Worm (Caenorhabditis elegans): ENCODE measurements around the gene wrt-3.

- no peak for TF ChIP-seq unc-62 (GFP tag; optimal IDR thresholded peaks at IDR 0.05)
- TF ChIP-seq mdl-1 (tag; optimal IDR thresholded peaks at IDR 0.05), result no peak
- TF ChIP-seq ceh-16 (tag; optimal IDR thresholded peaks at IDR 0.05), result no peak
- TF ChIP-seq nhr-76 (tag; optimal IDR thresholded peaks at IDR 0.05), result no peak
- TF ChIP-seq elt-2 (tag; optimal IDR thresholded peaks at IDR 0.05), result no peak
- TF ChIP-seq fkh-2 (tag; optimal IDR thresholded peaks at IDR 0.05), result no peak
- no peak for TF ChIP-seq nhr-77 (tag; optimal IDR thresholded peaks at IDR 0.05)
- TF ChIP-seq nfya-1 (tag; optimal IDR thresholded peaks at IDR 0.05; ENCODE audit: insufficient read depth), result no peak
- TF ChIP-seq egl-27 (tag; optimal IDR thresholded peaks at IDR 0.05), result no peak
- no peak for TF ChIP-seq skn-1 (tag; optimal IDR thresholded peaks at IDR 0.05)
- TF ChIP-seq lin-15B (tag; optimal IDR thresholded peaks at IDR 0.05), result no peak
- no peak for TF ChIP-seq pha-4 (tag; optimal IDR thresholded peaks at IDR 0.05)
- no peak for TF ChIP-seq ztf-4 (tag; optimal IDR thresholded peaks at IDR 0.05)
Measured at ce11 chrIV:9488315-9488714, 11.1 kb upstream of the wrt-3 start, which contains the start of gene sru-1.
